Worm (Caenorhabditis elegans): Measurements from ENCODE around the gene moc-2.

The moc-2 gene

DNA sequence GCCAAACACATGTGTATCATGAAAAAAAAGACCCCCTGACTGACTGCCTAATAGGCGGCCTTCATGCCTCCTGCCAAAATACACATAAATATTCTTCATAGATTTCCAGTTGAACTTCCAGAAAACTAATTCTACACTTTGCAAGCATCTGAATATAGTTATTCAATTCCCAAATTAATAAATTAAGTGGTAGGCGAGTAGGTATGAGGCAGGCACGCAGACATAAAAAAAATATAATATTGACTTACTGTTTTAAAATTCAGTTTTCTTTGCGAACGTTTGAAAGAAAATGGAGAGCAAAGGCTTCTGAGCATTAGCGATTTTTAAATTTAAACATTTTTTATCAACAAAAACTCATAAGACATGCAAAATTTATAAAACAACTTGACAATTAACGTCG, 16.1 kb downstream of the moc-2 start (continued):
- TF ChIP-seq nhr-41 (GFP tag; IDR thresholded peaks at IDR 0.05) (no peak), ceh-32 (tag; optimal IDR thresholded peaks at IDR 0.05; ENCODE audit: poor library complexity) (no peak), lim-7 (GFP tag; IDR thresholded peaks at IDR 0.05) (no peak; the same call in 1 of the 2 replicates), jun-1 (tag; optimal IDR thresholded peaks at IDR 0.05) (no peak), mdl-1 (tag; optimal IDR thresholded peaks at IDR 0.05) (no peak), Y5F2A.4 (GFP tag; optimal IDR thresholded peaks at IDR 0.05) (no peak), Y48G9A.11 (GFP tag; IDR thresholded peaks at IDR 0.05) (no peak), mep-1 (tag; optimal IDR thresholded peaks at IDR 0.05) (peak; percentile 31), ZK337.2 (GFP tag; IDR thresholded peaks at IDR 0.05) (no peak), nhr-237 (tag; optimal IDR thresholded peaks at IDR 0.05) (no peak), zip-2 (tag; optimal IDR thresholded peaks at IDR 0.05) (no peak), ceh-62 (tag; optimal IDR thresholded peaks at IDR 0.05) (no peak), mxl-2 (GFP tag; conservative IDR thresholded peaks at IDR 0.05) (no peak), set-16 (GFP tag; IDR thresholded peaks at IDR 0.05) (no peak), tra-1 (GFP tag; IDR thresholded peaks at IDR 0.05) (peak; percentile 53; the same call in 1 of the 2 replicates), mes-2 (tag; optimal IDR thresholded peaks at IDR 0.05; ENCODE audit: poor library complexity, severe bottlenecking) (no peak), ces-1 (GFP tag; optimal IDR thresholded peaks at IDR 0.05) (no peak), hlh-30 (tag; optimal IDR thresholded peaks at IDR 0.05; ENCODE audit: insufficient read depth) (no peak), snpc-4 (tag; optimal IDR thresholded peaks at IDR 0.05) (no peak), gei-8 (GFP tag; optimal IDR thresholded peaks at IDR 0.05) (peak; percentile 21), dmd-6 (GFP tag; IDR thresholded peaks at IDR 0.05) (peak; percentile 35; the same call in 1 of the 2 replicates), lin-1 (GFP tag; IDR thresholded peaks at IDR 0.05) (peak; percentile 30; the same call in 1 of the 2 replicates), daf-19 (GFP tag; conservative IDR thresholded peaks at IDR 0.05) (no peak), Y75B8A.6 (GFP tag; IDR thresholded peaks at IDR 0.05) (no peak), skn-1 (tag; optimal IDR thresholded peaks at IDR 0.05) (no peak), aly-2 (tag; optimal IDR thresholded peaks at IDR 0.05) (no peak), ceh-44 (GFP tag; IDR thresholded peaks at IDR 0.05) (no peak), lin-39 (tag; optimal IDR thresholded peaks at IDR 0.05) (no peak), dmd-8 (GFP tag; IDR thresholded peaks at IDR 0.05) (no peak), nhr-11 (tag; optimal IDR thresholded peaks at IDR 0.05) (no peak), dve-1 (tag; optimal IDR thresholded peaks at IDR 0.05; ENCODE audit: insufficient read depth) (peak; percentile 30), dmd-9 (GFP tag; IDR thresholded peaks at IDR 0.05) (no peak), php-3 (GFP tag; IDR thresholded peaks at IDR 0.05) (no peak), daf-8 (GFP tag; IDR thresholded peaks at IDR 0.05) (no peak), lin-29 (GFP tag; IDR thresholded peaks at IDR 0.05) (no peak), D1046.2 (GFP tag; IDR thresholded peaks at IDR 0.05) (no peak), madf-5 (GFP tag; IDR thresholded peaks at IDR 0.05) (no peak), rbr-2 (tag; optimal IDR thresholded peaks at IDR 0.05) (no peak), ctbp-1 (GFP tag; IDR thresholded peaks at IDR 0.05) (no peak), ceh-20 (GFP tag; IDR thresholded peaks at IDR 0.05) (no peak), hmg-1.1 (GFP tag; IDR thresholded peaks at IDR 0.05) (no peak), lin-13 (GFP tag; optimal IDR thresholded peaks at IDR 0.05) (no peak), ztf-7 (tag; optimal IDR thresholded peaks at IDR 0.05) (no peak), nhr-6 (tag; optimal IDR thresholded peaks at IDR 0.05) (no peak), ceh-82 (tag; optimal IDR thresholded peaks at IDR 0.05) (no peak), snpc-1.2 (GFP tag; IDR thresholded peaks at IDR 0.05) (no peak), Y105C5A.15 (GFP tag; IDR thresholded peaks at IDR 0.05) (no peak), nhr-28 (tag; optimal IDR thresholded peaks at IDR 0.05) (no peak), dpl-1 (GFP tag; optimal IDR thresholded peaks at IDR 0.05) (no peak), zfp-3 (GFP tag; conservative IDR thresholded peaks at IDR 0.05) (peak; percentile 77), T26A8.4 (GFP tag; IDR thresholded peaks at IDR 0.05) (no peak), nhr-25 (tag; optimal IDR thresholded peaks at IDR 0.05; ENCODE audit: borderline replicate concordance, insufficient read depth) (no peak)

All from whole organism, L4 larva.